Worm (Caenorhabditis elegans) whole organism, L1 larva: ENCODE results near the gene F21C10.4.

ENCODE experiments used
- egl-13 ChIP-seq: sonication (generic microtip); optimal IDR thresholded peaks from 2 replicates; lab custom pipeline; 2016; ENCODE audit warnings: missing genotype, missing genetic modification reagents, missing genetic modification characterization, missing compliant biosample characterization
- snpc-4 ChIP-seq: fragments of 150-350 bp; optimal IDR thresholded peaks from 2 replicates; lab custom pipeline; 2014; ENCODE audit warnings: missing biosample characterization, missing genetic modification characterization
- unc-86 ChIP-seq: sonication (generic microtip); optimal IDR thresholded peaks from 2 replicates; lab custom pipeline; 2016; ENCODE audit warnings: missing genetic modification characterization, missing compliant biosample characterization

ce11 chrV:9166306-9166705, 39.9 kb downstream of the F21C10.4 start:
- TF ChIP-seq egl-13 (tag; lab: Kevin White, UChicago) (no peak), snpc-4 (tag; lab: Kevin White, UChicago) (no peak), unc-86 (tag; lab: Kevin White, UChicago) (no peak)
